Fruit fly (Drosophila melanogaster): ENCODE measurements around the gene Syx17.

Gene Syx17

DNA sequence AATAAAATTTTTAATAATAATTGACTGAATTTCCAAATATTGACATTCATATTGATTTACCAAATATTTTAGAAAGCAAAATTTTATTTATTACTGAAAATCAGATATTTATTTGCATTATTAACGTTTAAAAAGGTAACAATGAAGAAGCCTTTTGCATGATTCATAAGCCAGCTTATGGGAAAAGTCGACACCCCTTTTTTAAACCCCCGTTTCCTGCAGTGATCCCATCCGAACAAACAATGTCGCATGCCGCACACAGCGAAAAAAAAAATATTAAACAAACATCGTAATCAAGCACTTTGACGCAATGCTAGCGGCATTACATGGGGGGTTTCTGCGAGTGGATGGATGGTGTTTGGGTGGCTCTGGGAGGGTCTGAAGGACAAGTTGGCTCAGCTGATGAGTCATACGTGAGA, 49.6 kb upstream of the Syx17 start (continued):
- no peak for TF ChIP-seq CG15696 (tag; optimal IDR thresholded peaks at IDR 0.05)
- no peak for TF ChIP-seq sc (optimal IDR thresholded peaks at IDR 0.05)
- TF ChIP-seq sc (GFP tag; optimal IDR thresholded peaks at IDR 0.05) = no peak
- TF ChIP-seq gem (tag; optimal IDR thresholded peaks at IDR 0.05) = peak; percentile 69
- TF ChIP-seq dm (GFP tag; optimal IDR thresholded peaks at IDR 0.05) = no peak
- no peak for TF ChIP-seq crc (GFP tag; optimal IDR thresholded peaks at IDR 0.05)
- no peak for TF ChIP-seq wek (GFP tag; optimal IDR thresholded peaks at IDR 0.05)
- peak; percentile 46 for TF ChIP-seq CG10147 (GFP tag; optimal IDR thresholded peaks at IDR 0.05)
- TF ChIP-seq z (GFP tag; IDR thresholded peaks at IDR 0.05) = no peak
- no peak for TF ChIP-seq Side (GFP tag; optimal IDR thresholded peaks at IDR 0.05)
- TF ChIP-seq bigmax (GFP tag; optimal IDR thresholded peaks at IDR 0.05) = no peak
- TF ChIP-seq usp (GFP tag; optimal IDR thresholded peaks at IDR 0.05) = no peak
- no peak for TF ChIP-seq HLHmδ (GFP tag; optimal IDR thresholded peaks at IDR 0.05)
- peak; percentile 8 for TF ChIP-seq tup (GFP tag; optimal IDR thresholded peaks at IDR 0.05)
- TF ChIP-seq mam (GFP tag; optimal IDR thresholded peaks at IDR 0.05) = peak; percentile 13
- no peak for TF ChIP-seq kni (GFP tag; optimal IDR thresholded peaks at IDR 0.05)
- TF ChIP-seq CG1233 (GFP tag; optimal IDR thresholded peaks at IDR 0.05) = peak; percentile 37
- no peak for TF ChIP-seq pho (GFP tag; optimal IDR thresholded peaks at IDR 0.05)
- TF ChIP-seq CG3163 (GFP tag; optimal IDR thresholded peaks at IDR 0.05) = no peak
- TF ChIP-seq ind (GFP tag; optimal IDR thresholded peaks at IDR 0.05) = peak; percentile 29
- peak; percentile 65 for TF ChIP-seq CG12071 (GFP tag; optimal IDR thresholded peaks at IDR 0.05)
- no peak for TF ChIP-seq hth (optimal IDR thresholded peaks at IDR 0.05)
- no peak for TF ChIP-seq repo (GFP tag; optimal IDR thresholded peaks at IDR 0.05)
- no peak for TF ChIP-seq jing (GFP tag; optimal IDR thresholded peaks at IDR 0.05)
- TF ChIP-seq en (GFP tag; optimal IDR thresholded peaks at IDR 0.05) = no peak
- no peak for TF ChIP-seq CG33557 (GFP tag; optimal IDR thresholded peaks at IDR 0.05)
- no peak for TF ChIP-seq CG8290 (GFP tag; optimal IDR thresholded peaks at IDR 0.05)
- peak in 1 of 2 experiments; percentile 77 for TF ChIP-seq CG8290 (tag; optimal IDR thresholded peaks at IDR 0.05)
- no peak for TF ChIP-seq CG11093 (GFP tag; IDR thresholded peaks at IDR 0.05)
- no peak; the same call in 1 of the 2 replicates for TF ChIP-seq onecut (GFP tag; IDR thresholded peaks at IDR 0.05)
- peak; percentile 30 for TF ChIP-seq CG18262 (tag; optimal IDR thresholded peaks at IDR 0.05)
- TF ChIP-seq sr (GFP tag; IDR thresholded peaks at IDR 0.05) = no peak
- TF ChIP-seq Ada2b (GFP tag; IDR thresholded peaks at IDR 0.05) = peak; percentile 34; the same call in 1 of the 2 replicates
- TF ChIP-seq bcd (GFP tag; optimal IDR thresholded peaks at IDR 0.05) = peak; percentile 46
- no peak for TF ChIP-seq CG18011 (GFP tag; optimal IDR thresholded peaks at IDR 0.05)
- TF ChIP-seq trh (GFP tag; optimal IDR thresholded peaks at IDR 0.05) = no peak
- TF ChIP-seq Hsf (GFP tag; optimal IDR thresholded peaks at IDR 0.05) = no peak
- no peak for TF ChIP-seq Dp (GFP tag; optimal IDR thresholded peaks at IDR 0.05)
- no peak for TF ChIP-seq exex (tag; optimal IDR thresholded peaks at IDR 0.05)
- TF ChIP-seq kah (GFP tag; optimal IDR thresholded peaks at IDR 0.05) = no peak
- no peak for TF ChIP-seq unc-4 (GFP tag; IDR thresholded peaks at IDR 0.05; ENCODE audit: partially characterized antibody)
- no peak for TF ChIP-seq al (GFP tag; IDR thresholded peaks at IDR 0.05)
- no peak for TF ChIP-seq CG3838 (GFP tag; optimal IDR thresholded peaks at IDR 0.05)
- peak; percentile 11 for TF ChIP-seq Abd-B (GFP tag; optimal IDR thresholded peaks at IDR 0.05)
- no peak for TF ChIP-seq CG1529 (GFP tag; optimal IDR thresholded peaks at IDR 0.05)
- no peak for TF ChIP-seq esg (GFP tag; conservative IDR thresholded peaks at IDR 0.05)
- TF ChIP-seq ATbp (GFP tag; optimal IDR thresholded peaks at IDR 0.05) = peak; percentile 69
- TF ChIP-seq Ssrp (tag; optimal IDR thresholded peaks at IDR 0.05) = no peak
- peak; percentile 7 for TF ChIP-seq nmo (GFP tag; optimal IDR thresholded peaks at IDR 0.05)
